Worm (Caenorhabditis elegans) whole organism, L1 larva: ENCODE data around the gene memo-1.

Experiments used
- lin-39 ChIP-seq: fragments of 150-350 bp; optimal IDR thresholded peaks from 2 replicates; lab custom pipeline; 2014; ENCODE audit warnings: missing biosample characterization, missing genetic modification reagents, missing genetic modification characterization
- nhr-12 ChIP-seq: sonication (generic microtip); optimal IDR thresholded peaks from 2 replicates; lab custom pipeline; 2017; ENCODE audit warnings: missing biosample characterization, missing genetic modification characterization

- no peak for TF ChIP-seq lin-39 (tag; lab: Kevin White, UChicago)
- TF ChIP-seq nhr-12 (tag; lab: Kevin White, UChicago): no peak
These were observed 44.3 kb upstream of the memo-1 start, which contains the start of gene F40A3.1 for ce11 chrV:7891230-7891629.
